Fruit fly (Drosophila melanogaster) whole organism, prepupa: ENCODE data around the gene CG14840.
A peak's percentile ranks its signal among the peaks of the same experiment; 100 is the strongest.

ENCODE experiments used
- Blimp-1 ChIP-seq: fragments of 200-800 bp; sonication (Bioruptor generic); optimal IDR thresholded peaks from 3 replicates; lab custom pipeline; 2017; ENCODE audit warnings: missing biosample characterization, missing genetic modification characterization, mild to moderate bottlenecking, moderate library complexity, missing genetic modification reagents
- CG10631 ChIP-seq: fragments of 200-800 bp; sonication (Bioruptor generic); optimal IDR thresholded peaks from 2 replicates; lab custom pipeline; 2016; ENCODE audit warnings: missing biosample characterization, missing genetic modification characterization
- CG10669 ChIP-seq: fragments of 200-800 bp; sonication (Bioruptor generic); optimal IDR thresholded peaks from 3 replicates; lab custom pipeline; 2018; ENCODE audit warnings: missing biosample characterization, mild to moderate bottlenecking, missing genetic modification characterization, moderate library complexity
- CG11902 ChIP-seq: fragments of 200-800 bp; sonication (Bioruptor generic); optimal IDR thresholded peaks from 3 replicates; lab custom pipeline; 2016; ENCODE audit warnings: missing biosample characterization, missing genetic modification characterization
- CG1621 ChIP-seq: fragments of 200-800 bp; sonication (Bioruptor generic); optimal IDR thresholded peaks from 3 replicates; lab custom pipeline; 2018; ENCODE audit warnings: missing biosample characterization, mild to moderate bottlenecking, missing genetic modification characterization
- CG16779 ChIP-seq: fragments of 200-800 bp; sonication (Bioruptor generic); optimal IDR thresholded peaks from 3 replicates; lab custom pipeline; 2017; ENCODE audit warnings: missing biosample characterization, mild to moderate bottlenecking, missing genetic modification characterization
- CG3032 ChIP-seq: fragments of 200-800 bp; optimal IDR thresholded peaks from 2 replicates; lab custom pipeline; 2019; ENCODE audit warnings: missing biosample characterization, mild to moderate bottlenecking, missing genetic modification characterization, moderate library complexity
- CG31627 ChIP-seq: fragments of 200-800 bp; sonication (Bioruptor generic); optimal IDR thresholded peaks from 3 replicates; lab custom pipeline; 2016; ENCODE audit warnings: missing biosample characterization, missing genetic modification characterization
- CG32006 ChIP-seq: fragments of 200-800 bp; sonication (Bioruptor generic); optimal IDR thresholded peaks from 3 replicates; lab custom pipeline; 2017; ENCODE audit warnings: missing biosample characterization, mild to moderate bottlenecking, missing genetic modification characterization
- CG34406 ChIP-seq: fragments of 200-800 bp; sonication (Bioruptor generic); optimal IDR thresholded peaks from 3 replicates; lab custom pipeline; 2016; ENCODE audit warnings: missing biosample characterization, missing genetic modification characterization
- CG3919 ChIP-seq: fragments of 200-800 bp; sonication (Bioruptor generic); optimal IDR thresholded peaks from 3 replicates; lab custom pipeline; 2016; ENCODE audit warnings: missing biosample characterization, missing genetic modification characterization
- CG4318 ChIP-seq: fragments of 200-800 bp; sonication (Bioruptor generic); optimal IDR thresholded peaks from 3 replicates; lab custom pipeline; 2017; ENCODE audit warnings: missing biosample characterization, mild to moderate bottlenecking, missing genetic modification characterization
- CG6163 ChIP-seq: fragments of 200-800 bp; sonication (Bioruptor generic); IDR thresholded peaks from 3 replicates; pipeline ENCODE4 v1.3.6; 2022; ENCODE audit warnings: missing biosample characterization, missing genetic modification characterization
- CG6276 ChIP-seq: fragments of 200-800 bp; sonication (Bioruptor generic); optimal IDR thresholded peaks from 2 replicates; lab custom pipeline; 2017; ENCODE audit warnings: missing biosample characterization, mild to moderate bottlenecking, missing genetic modification characterization
- CG6792 ChIP-seq: fragments of 200-800 bp; sonication (Bioruptor generic); optimal IDR thresholded peaks from 3 replicates; lab custom pipeline; 2016; ENCODE audit warnings: missing biosample characterization, missing genetic modification characterization
- CG6808 ChIP-seq: fragments of 200-800 bp; sonication (Bioruptor generic); optimal IDR thresholded peaks from 3 replicates; lab custom pipeline; 2017; ENCODE audit warnings: missing biosample characterization, missing genetic modification characterization, mild to moderate bottlenecking, moderate library complexity, missing genetic modification reagents
- CG6854 ChIP-seq: fragments of 200-800 bp; sonication (Bioruptor generic); optimal IDR thresholded peaks from 2 replicates; lab custom pipeline; 2017; ENCODE audit warnings: missing biosample characterization, mild to moderate bottlenecking, missing genetic modification characterization
- CG7368 ChIP-seq: fragments of 200-800 bp; sonication (Bioruptor generic); optimal IDR thresholded peaks from 3 replicates; lab custom pipeline; 2016; ENCODE audit warnings: missing biosample characterization, missing genetic modification characterization
- CG8632 ChIP-seq: fragments of 200-800 bp; sonication (Bioruptor generic); optimal IDR thresholded peaks from 3 replicates; lab custom pipeline; 2016; ENCODE audit warnings: missing biosample characterization, missing genetic modification characterization
- CG9139 ChIP-seq: fragments of 200-800 bp; sonication (Bioruptor generic); optimal IDR thresholded peaks from 3 replicates; lab custom pipeline; 2017; ENCODE audit warnings: missing biosample characterization, mild to moderate bottlenecking, missing genetic modification characterization
- Eip75B ChIP-seq: fragments of 200-800 bp; sonication (Bioruptor generic); optimal IDR thresholded peaks from 3 replicates; lab custom pipeline; 2016; ENCODE audit warnings: missing biosample characterization, missing genetic modification characterization
- Eip93F ChIP-seq: fragments of 200-800 bp; sonication (Bioruptor generic); optimal IDR thresholded peaks from 2 replicates; lab custom pipeline; 2016; ENCODE audit warnings: missing biosample characterization, mild to moderate bottlenecking, missing genetic modification characterization
- Ets21C ChIP-seq: fragments of 200-800 bp; sonication (Bioruptor generic); optimal IDR thresholded peaks from 3 replicates; lab custom pipeline; 2016; ENCODE audit warnings: missing biosample characterization, missing genetic modification characterization
- Ets96B ChIP-seq: fragments of 200-800 bp; optimal IDR thresholded peaks from 2 replicates; lab custom pipeline; 2019; ENCODE audit warnings: missing biosample characterization, mild to moderate bottlenecking, missing genetic modification characterization, moderate library complexity
- Gug ChIP-seq: fragments of 200-800 bp; sonication (Bioruptor generic); IDR thresholded peaks from 2 replicates; pipeline ENCODE4 v1.3.6; 2022; ENCODE audit warnings: missing biosample characterization, missing genetic modification characterization
- Hr38 ChIP-seq: sonication (Bioruptor generic); optimal IDR thresholded peaks from 2 replicates; lab custom pipeline; 2016; ENCODE audit warnings: missing biosample characterization, missing genetic modification characterization
- Hr39 ChIP-seq: fragments of 200-800 bp; sonication (Bioruptor generic); optimal IDR thresholded peaks from 2 replicates; lab custom pipeline; 2016; ENCODE audit warnings: missing biosample characterization, missing genetic modification characterization
- Hr4 ChIP-seq: fragments of 200-800 bp; sonication (Bioruptor generic); optimal IDR thresholded peaks from 3 replicates; lab custom pipeline; 2016; ENCODE audit warnings: missing biosample characterization, missing genetic modification characterization
- Lpt ChIP-seq: fragments of 200-800 bp; sonication (Bioruptor generic); optimal IDR thresholded peaks from 3 replicates; lab custom pipeline; 2016; ENCODE audit warnings: missing biosample characterization, missing genetic modification characterization
- Met ChIP-seq: fragments of 200-800 bp; sonication (Bioruptor generic); optimal IDR thresholded peaks from 3 replicates; lab custom pipeline; 2016; ENCODE audit warnings: missing biosample characterization, missing genetic modification characterization
- OdsH ChIP-seq: fragments of 200-800 bp; sonication (Bioruptor generic); optimal IDR thresholded peaks from 3 replicates; lab custom pipeline; 2016; ENCODE audit warnings: missing biosample characterization, missing genetic modification characterization
- Smox ChIP-seq: fragments of 200-800 bp; sonication (Bioruptor generic); optimal IDR thresholded peaks from 3 replicates; lab custom pipeline; 2016; ENCODE audit warnings: missing biosample characterization, missing genetic modification characterization
- Sox102F ChIP-seq: fragments of 200-800 bp; sonication (Bioruptor generic); optimal IDR thresholded peaks from 2 replicates; lab custom pipeline; 2016; ENCODE audit warnings: missing biosample characterization, mild to moderate bottlenecking, missing genetic modification characterization
- Sox14 ChIP-seq: fragments of 200-800 bp; sonication (Bioruptor generic); optimal IDR thresholded peaks from 3 replicates; lab custom pipeline; 2016; ENCODE audit warnings: missing biosample characterization, missing genetic modification characterization
- Sox15 ChIP-seq: fragments of 200-800 bp; sonication (Bioruptor generic); optimal IDR thresholded peaks from 3 replicates; lab custom pipeline; 2016; ENCODE audit warnings: missing biosample characterization, missing genetic modification characterization
- achi ChIP-seq: fragments of 200-800 bp; sonication (Bioruptor generic); optimal IDR thresholded peaks from 3 replicates; lab custom pipeline; 2016; ENCODE audit warnings: missing biosample characterization, missing genetic modification characterization
- acj6 ChIP-seq: fragments of 200-800 bp; sonication (Bioruptor generic); optimal IDR thresholded peaks from 3 replicates; lab custom pipeline; 2016; ENCODE audit warnings: missing biosample characterization, missing genetic modification characterization
- cyc ChIP-seq: fragments of 200-800 bp; sonication (Bioruptor generic); optimal IDR thresholded peaks from 3 replicates; lab custom pipeline; 2016; ENCODE audit warnings: missing biosample characterization, missing genetic modification characterization
- dac ChIP-seq: fragments of 200-800 bp; sonication (Bioruptor generic); optimal IDR thresholded peaks from 2 replicates; lab custom pipeline; 2017; ENCODE audit warnings: missing biosample characterization, mild to moderate bottlenecking, missing genetic modification characterization
- eg ChIP-seq: fragments of 200-800 bp; sonication (Bioruptor generic); IDR thresholded peaks from 3 replicates; pipeline ENCODE4 v1.3.6; 2022; ENCODE audit warnings: missing biosample characterization, missing genetic modification characterization
- esn ChIP-seq: fragments of 200-800 bp; sonication (Bioruptor generic); optimal IDR thresholded peaks from 2 replicates; lab custom pipeline; 2016; ENCODE audit warnings: missing biosample characterization, mild to moderate bottlenecking, missing genetic modification characterization, moderate library complexity
- fd59A ChIP-seq: fragments of 200-800 bp; sonication (Bioruptor generic); optimal IDR thresholded peaks from 2 replicates; lab custom pipeline; 2017; ENCODE audit warnings: missing biosample characterization, mild to moderate bottlenecking, missing genetic modification characterization, missing genetic modification reagents
- fd85E ChIP-seq: fragments of 200-800 bp; sonication (Bioruptor generic); optimal IDR thresholded peaks from 3 replicates; lab custom pipeline; 2016; ENCODE audit warnings: missing biosample characterization, missing genetic modification characterization
- fkh ChIP-seq: fragments of 200-800 bp; sonication (Bioruptor generic); optimal IDR thresholded peaks from 3 replicates; lab custom pipeline; 2017; ENCODE audit warnings: missing biosample characterization, mild to moderate bottlenecking, missing genetic modification characterization, moderate library complexity
- lz ChIP-seq: fragments of 200-800 bp; sonication (Bioruptor generic); optimal IDR thresholded peaks from 3 replicates; lab custom pipeline; 2016; ENCODE audit warnings: missing biosample characterization, missing genetic modification characterization
- net ChIP-seq: fragments of 200-800 bp; sonication (Bioruptor generic); optimal IDR thresholded peaks from 3 replicates; lab custom pipeline; 2016; ENCODE audit warnings: missing biosample characterization, missing genetic modification characterization
- pdm3 ChIP-seq: fragments of 200-800 bp; sonication (Bioruptor generic); optimal IDR thresholded peaks from 3 replicates; lab custom pipeline; 2016; ENCODE audit warnings: missing biosample characterization, missing genetic modification characterization
- spab ChIP-seq: fragments of 200-800 bp; sonication (Bioruptor generic); optimal IDR thresholded peaks from 2 replicates; lab custom pipeline; 2017; ENCODE audit warnings: missing biosample characterization, mild to moderate bottlenecking, missing genetic modification characterization, missing genetic modification reagents
- ss ChIP-seq, 2 experiments: fragments of 200-800 bp; sonication (Bioruptor generic); optimal IDR thresholded peaks; 2 replicates in 1 of 2; 3 replicates in 1 of 2; lab custom pipeline; 2017 to 2018; ENCODE audit warnings: mild to moderate bottlenecking in 2 of 2, missing biosample characterization in 2 of 2, missing genetic modification characterization in 2 of 2, moderate library complexity in 1 of 2
- svp ChIP-seq: fragments of 200-800 bp; sonication (Bioruptor generic); peaks from one replicate; lab custom pipeline; 2016; ENCODE audit warnings: missing biosample characterization, missing genetic modification characterization
- topi ChIP-seq: fragments of 200-800 bp; sonication (Bioruptor generic); optimal IDR thresholded peaks from 3 replicates; lab custom pipeline; 2016; ENCODE audit warnings: missing biosample characterization, missing genetic modification characterization
- vri ChIP-seq: fragments of 200-800 bp; sonication (Bioruptor generic); optimal IDR thresholded peaks from 3 replicates; lab custom pipeline; 2016; ENCODE audit warnings: missing biosample characterization, mild to moderate bottlenecking, missing genetic modification characterization

Gene CG14840

DNA sequence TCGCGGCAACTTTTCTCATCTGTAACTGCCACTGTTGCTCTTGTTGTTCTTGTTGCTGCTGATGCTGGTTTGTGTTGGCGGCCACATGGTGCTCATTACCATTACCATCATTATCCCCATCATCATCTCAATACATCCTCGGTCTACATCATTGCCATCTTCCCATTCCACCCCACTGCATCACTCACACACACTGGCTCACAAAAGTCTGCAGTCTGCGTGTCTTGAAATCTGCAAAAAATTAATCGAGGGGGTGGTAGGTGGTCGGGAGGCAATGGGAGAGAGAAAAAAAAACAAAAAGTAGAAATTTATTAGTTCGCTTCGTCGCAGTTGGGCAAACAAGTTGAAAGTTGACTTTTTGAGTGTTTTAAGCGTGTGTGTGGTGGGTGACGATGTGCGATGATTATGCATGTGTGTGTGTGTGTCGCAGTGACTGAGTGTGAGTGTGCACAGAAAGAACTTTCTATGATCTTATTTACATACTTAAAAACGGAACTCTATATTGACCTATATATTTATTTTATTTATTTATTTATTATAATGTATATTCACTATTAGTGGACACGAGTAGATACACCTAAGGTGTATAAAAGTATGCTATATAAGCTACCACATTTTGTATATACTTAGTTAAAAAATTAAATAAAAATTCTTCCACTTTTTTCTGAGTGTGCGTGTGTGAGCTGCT, 18.4 kb upstream of the CG14840 start:
- peak; percentile 8 for TF ChIP-seq dac (GFP tag; lab: Kevin White, UChicago)
- TF ChIP-seq pdm3 (GFP tag; lab: Kevin White, UChicago): no peak
- no peak for TF ChIP-seq Hr39 (GFP tag; lab: Kevin White, UChicago)
- TF ChIP-seq vri (GFP tag; lab: Kevin White, UChicago): no peak
- no peak for TF ChIP-seq CG16779
- no peak for TF ChIP-seq CG6854 (GFP tag; lab: Kevin White, UChicago)
- TF ChIP-seq esn (GFP tag; lab: Kevin White, UChicago): no peak
- no peak for TF ChIP-seq Eip93F (GFP tag; lab: Kevin White, UChicago)
- no peak for TF ChIP-seq Hr38
- TF ChIP-seq Eip75B: no peak
- TF ChIP-seq Sox15 (GFP tag; lab: Kevin White, UChicago): no peak
- TF ChIP-seq CG32006 (GFP tag; lab: Kevin White, UChicago): peak; percentile 81
- no peak for TF ChIP-seq CG9139 (GFP tag; lab: Kevin White, UChicago)
- no peak for TF ChIP-seq Blimp-1 (GFP tag; lab: Kevin White, UChicago)
- TF ChIP-seq CG6276 (GFP tag; lab: Kevin White, UChicago): peak; percentile 56
- no peak for TF ChIP-seq Ets21C (GFP tag; lab: Kevin White, UChicago)
- TF ChIP-seq CG6792 (GFP tag; lab: Kevin White, UChicago): no peak
- peak; percentile 28 for TF ChIP-seq CG10631 (GFP tag; lab: Kevin White, UChicago)
- TF ChIP-seq cyc: no peak
- TF ChIP-seq Ets96B (tag; lab: Kevin White, UChicago): no peak
- TF ChIP-seq Met (GFP tag; lab: Kevin White, UChicago): peak; percentile 5
- peak; percentile 73 for TF ChIP-seq CG4318
- TF ChIP-seq Sox102F: no peak
- TF ChIP-seq CG3919: no peak
- peak; percentile 23 for TF ChIP-seq CG8632 (GFP tag; lab: Kevin White, UChicago)
- no peak for TF ChIP-seq CG10669 (GFP tag; lab: Kevin White, UChicago)
- TF ChIP-seq fd85E (GFP tag; lab: Kevin White, UChicago): no peak
- TF ChIP-seq Lpt (GFP tag; lab: Kevin White, UChicago): no peak
- TF ChIP-seq fd59A (GFP tag; lab: Kevin White, UChicago): no peak
- no peak for TF ChIP-seq ss (GFP tag; optimal IDR thresholded peaks at IDR 0.05; lab: Kevin White, UChicago)
- TF ChIP-seq eg (GFP tag; lab: Robert Waterston, UW): peak; percentile 65; the same call in 2 of the 3 replicates
- peak; percentile 34 for TF ChIP-seq Hr4 (GFP tag; lab: Kevin White, UChicago)
- no peak for TF ChIP-seq CG34406 (GFP tag; lab: Kevin White, UChicago)
- TF ChIP-seq Smox (GFP tag; lab: Kevin White, UChicago): peak; percentile 3
- peak; percentile 28; the same call in 1 of the 2 replicates for TF ChIP-seq Gug (GFP tag; lab: Robert Waterston, UW)
- TF ChIP-seq topi: no peak
- TF ChIP-seq svp (GFP tag; lab: Kevin White, UChicago): no peak
- TF ChIP-seq Sox14 (GFP tag; lab: Kevin White, UChicago): no peak
- no peak for TF ChIP-seq CG1621 (tag; lab: Kevin White, UChicago)
- TF ChIP-seq net (GFP tag; lab: Kevin White, UChicago): peak; percentile 22
- TF ChIP-seq OdsH (GFP tag; lab: Kevin White, UChicago): peak; percentile 45
- TF ChIP-seq spab (GFP tag; lab: Kevin White, UChicago): no peak
- TF ChIP-seq fkh (GFP tag; lab: Kevin White, UChicago): no peak
- TF ChIP-seq acj6 (GFP tag; lab: Kevin White, UChicago): no peak
- no peak for TF ChIP-seq CG7368 (GFP tag; lab: Kevin White, UChicago)
- TF ChIP-seq CG31627 (GFP tag; lab: Kevin White, UChicago): no peak
- peak; percentile 54 for TF ChIP-seq achi
- TF ChIP-seq CG6163: peak; percentile 42; the same call in 1 of the 3 replicates
- TF ChIP-seq CG3032: peak; percentile 40
- TF ChIP-seq lz (GFP tag; lab: Kevin White, UChicago): no peak
- no peak for TF ChIP-seq CG6808 (GFP tag; lab: Kevin White, UChicago)
- no peak for TF ChIP-seq CG11902
